Worm (Caenorhabditis elegans) whole organism, L4 larva: ENCODE data around the gene C09E10.3.

Experiments
- ceh-82 ChIP-seq: sonication (generic microtip); optimal IDR thresholded peaks from 2 replicates; lab custom pipeline; 2017; ENCODE audit warnings: missing biosample characterization, missing genetic modification characterization
- cey-2 ChIP-seq: sonication (generic microtip); optimal IDR thresholded peaks from 3 replicates; lab custom pipeline; 2017; ENCODE audit warnings: missing genetic modification characterization, mild to moderate bottlenecking, missing compliant biosample characterization, antibody characterized with exemption, borderline replicate concordance; ENCODE audit not compliant: insufficient read depth
- dve-1 ChIP-seq: sonication (generic microtip); optimal IDR thresholded peaks from 2 replicates; lab custom pipeline; 2017; ENCODE audit warnings: antibody characterized with exemption, mild to moderate bottlenecking, missing genetic modification characterization, missing compliant biosample characterization; ENCODE audit not compliant: insufficient read depth
- hlh-30 ChIP-seq: sonication (generic microtip); optimal IDR thresholded peaks from 2 replicates; lab custom pipeline; 2017; ENCODE audit warnings: antibody characterized with exemption, mild to moderate bottlenecking, missing genetic modification characterization, missing compliant biosample characterization; ENCODE audit not compliant: insufficient read depth
- lin-39 ChIP-seq: fragments of 150-350 bp; optimal IDR thresholded peaks from 2 replicates; lab custom pipeline; 2014; ENCODE audit warnings: missing biosample characterization, missing genetic modification reagents, missing genetic modification characterization
- lsy-2 ChIP-seq, 2 experiments: fragments of 150-350 bp in 1 of 2; sonication (generic microtip) in 1 of 2; optimal IDR thresholded peaks; 2 replicates each; lab custom pipeline; 2014 to 2017; ENCODE audit warnings: missing biosample characterization in 2 of 2, missing genetic modification characterization in 2 of 2
- mdl-1 ChIP-seq, 2 experiments: fragments of 150-350 bp in 1 of 2; sonication (generic microtip) in 1 of 2; optimal IDR thresholded peaks; 2 replicates each; lab custom pipeline; 2014 to 2017; ENCODE audit warnings: missing biosample characterization in 2 of 2, missing genetic modification characterization in 2 of 2
- nhr-76 ChIP-seq: fragments of 150-350 bp; optimal IDR thresholded peaks from 2 replicates; lab custom pipeline; 2014; ENCODE audit warnings: missing biosample characterization, missing genetic modification characterization
- zag-1 ChIP-seq: fragments of 150-350 bp; optimal IDR thresholded peaks from 2 replicates; lab custom pipeline; 2014; ENCODE audit warnings: missing biosample characterization, missing genetic modification characterization

- no peak for TF ChIP-seq zag-1
- no peak for TF ChIP-seq cey-2 (tag; lab: Kevin White, UChicago)
- TF ChIP-seq lsy-2 (tag; optimal IDR thresholded peaks at IDR 0.05; lab: Kevin White, UChicago) = no peak
- no peak for TF ChIP-seq ceh-82 (tag; lab: Kevin White, UChicago)
- TF ChIP-seq hlh-30 (tag; lab: Kevin White, UChicago) = no peak
- TF ChIP-seq nhr-76 (tag; lab: Kevin White, UChicago) = no peak
- TF ChIP-seq lin-39 = no peak
- TF ChIP-seq mdl-1 (tag; optimal IDR thresholded peaks at IDR 0.05; lab: Kevin White, UChicago) = no peak
- TF ChIP-seq dve-1 (tag; lab: Kevin White, UChicago) = no peak
These were observed 12.9 kb upstream of the C09E10.3 start, which contains the start of gene cutl-21 for ce11 chrX:1004037-1004436.
